Worm (Caenorhabditis elegans): Measurements from ENCODE around the gene C44B7.11.

Gene C44B7.11

DNA sequence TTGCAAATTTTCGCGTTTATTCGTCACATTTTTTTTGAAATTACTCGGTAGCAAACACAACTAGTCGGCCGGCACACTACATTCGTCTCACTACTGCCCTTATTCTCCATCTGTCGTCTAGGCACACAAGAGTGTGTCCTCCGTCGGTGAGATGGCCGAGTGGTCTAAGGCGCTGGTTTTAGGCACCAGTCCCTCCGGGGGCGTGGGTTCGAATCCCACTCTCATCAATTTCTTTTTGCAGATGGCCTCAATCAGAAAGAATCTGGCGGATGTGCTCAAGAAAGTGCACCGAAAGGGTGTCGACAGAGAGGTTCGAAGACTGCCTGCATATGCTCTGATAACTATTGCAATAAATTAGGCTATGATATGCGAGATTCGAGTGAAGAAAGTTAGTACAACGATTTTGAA, 44.3 kb downstream of the C44B7.11 start (continued):
- peak in 1 of 2 experiments; percentile 27 for TF ChIP-seq let-607 (tag; optimal IDR thresholded peaks at IDR 0.05)
- TF ChIP-seq athp-1 (tag; optimal IDR thresholded peaks at IDR 0.05), result peak; percentile 51
- 0 out of 2 replicates have a peak, but pooled peaks have one; percentile 7 for TF ChIP-seq lir-1 (GFP tag; conservative IDR thresholded peaks at IDR 0.05)
- TF ChIP-seq sdz-38 (tag; optimal IDR thresholded peaks at IDR 0.05), result no peak
- no peak for TF ChIP-seq Y53F4B.3 (GFP tag; IDR thresholded peaks at IDR 0.05)
- TF ChIP-seq Y67H2A.10 (GFP tag; conservative IDR thresholded peaks at IDR 0.05), result 0 out of 2 replicates have a peak, but pooled peaks have one; percentile 46
- peak; percentile 35 for TF ChIP-seq F57C9.4 (tag; optimal IDR thresholded peaks at IDR 0.05)
- peak; percentile 51 for TF ChIP-seq ztf-18 (tag; optimal IDR thresholded peaks at IDR 0.05)
- TF ChIP-seq T07F8.4 (tag; optimal IDR thresholded peaks at IDR 0.05), result no peak
- peak; percentile 62 for TF ChIP-seq hmg-1.2 (GFP tag; IDR thresholded peaks at IDR 0.05)
- peak; percentile 64 for TF ChIP-seq egrh-3 (GFP tag; IDR thresholded peaks at IDR 0.05)
- TF ChIP-seq ceh-40 (GFP tag; IDR thresholded peaks at IDR 0.05), result no peak
- peak; percentile 60 for TF ChIP-seq B0035.1 (tag; optimal IDR thresholded peaks at IDR 0.05)
- 0 out of 2 replicates have a peak, but pooled peaks have one; percentile 35 for TF ChIP-seq Y56A3A.18 (GFP tag; IDR thresholded peaks at IDR 0.05)
- TF ChIP-seq nfya-1 (tag; optimal IDR thresholded peaks at IDR 0.05; ENCODE audit: borderline replicate concordance, insufficient read depth), result no peak
- TF ChIP-seq hlh-26 (GFP tag; conservative IDR thresholded peaks at IDR 0.05), result no peak
- TF ChIP-seq F52B5.7 (tag; optimal IDR thresholded peaks at IDR 0.05), result peak; percentile 74
- no peak for TF ChIP-seq F57A8.1 (GFP tag; optimal IDR thresholded peaks at IDR 0.05)
- peak; percentile 56; the same call in 1 of the 2 replicates for TF ChIP-seq F33H1.4 (GFP tag; IDR thresholded peaks at IDR 0.05)
- TF ChIP-seq C17E4.6 (GFP tag; IDR thresholded peaks at IDR 0.05), result no peak
- no peak for TF ChIP-seq F55B11.4 (tag; optimal IDR thresholded peaks at IDR 0.05; ENCODE audit: borderline replicate concordance, insufficient read depth)
- no peak for TF ChIP-seq nhr-120 (GFP tag; IDR thresholded peaks at IDR 0.05)
- peak; percentile 83 for TF ChIP-seq pbrm-1 (GFP tag; IDR thresholded peaks at IDR 0.05)
- TF ChIP-seq B0261.1 (tag; optimal IDR thresholded peaks at IDR 0.05), result peak; percentile 78
- peak; percentile 48 for TF ChIP-seq lsl-1 (GFP tag; optimal IDR thresholded peaks at IDR 0.05)
- peak; percentile 77 for TF ChIP-seq B0336.3 (GFP tag; IDR thresholded peaks at IDR 0.05)
- TF ChIP-seq hlh-12 (tag; optimal IDR thresholded peaks at IDR 0.05), result no peak
- TF ChIP-seq chd-7 (tag; optimal IDR thresholded peaks at IDR 0.05), result peak; percentile 72
- no peak for TF ChIP-seq F22D6.2 (tag; optimal IDR thresholded peaks at IDR 0.05)
- no peak for TF ChIP-seq egl-18 (GFP tag; IDR thresholded peaks at IDR 0.05)
- peak; percentile 46; the same call in 1 of the 2 replicates for TF ChIP-seq D2030.7 (GFP tag; IDR thresholded peaks at IDR 0.05)
- peak; percentile 26; the same call in 1 of the 2 replicates for TF ChIP-seq ceh-100 (GFP tag; IDR thresholded peaks at IDR 0.05)
- TF ChIP-seq aptf-3 (GFP tag; IDR thresholded peaks at IDR 0.05), result no peak; the same call in 1 of the 2 replicates
- TF ChIP-seq xnd-1 (tag; optimal IDR thresholded peaks at IDR 0.05), result peak; percentile 2
- TF ChIP-seq let-526 (GFP tag; IDR thresholded peaks at IDR 0.05), result no peak
- no peak for TF ChIP-seq sea-2 (GFP tag; IDR thresholded peaks at IDR 0.05)
- peak; percentile 16 for TF ChIP-seq attf-5 (GFP tag; optimal IDR thresholded peaks at IDR 0.05)
- TF ChIP-seq snpc-4 (GFP tag; optimal IDR thresholded peaks at IDR 0.05), result peak; percentile 38
- peak; percentile 11 to 66 (median 39) for TF ChIP-seq snpc-4 (tag; optimal IDR thresholded peaks at IDR 0.05)
- TF ChIP-seq ccch-3 (GFP tag; optimal IDR thresholded peaks at IDR 0.05), result no peak
- peak; percentile 48 for TF ChIP-seq hrde-1 (tag; optimal IDR thresholded peaks at IDR 0.05; ENCODE audit: borderline replicate concordance)
- 0 out of 2 replicates have a peak, but pooled peaks have one; percentile 9 for TF ChIP-seq ekl-4 (GFP tag; IDR thresholded peaks at IDR 0.05)
- TF ChIP-seq nhr-80 (tag; optimal IDR thresholded peaks at IDR 0.05), result peak; percentile 25
- peak; percentile 68 for TF ChIP-seq madf-10 (tag; optimal IDR thresholded peaks at IDR 0.05)
- no peak for TF ChIP-seq atf-7 (tag; optimal IDR thresholded peaks at IDR 0.05)
- peak; percentile 49 for TF ChIP-seq tlf-1 (GFP tag; optimal IDR thresholded peaks at IDR 0.05)
- TF ChIP-seq unc-62 (GFP tag; optimal IDR thresholded peaks at IDR 0.05), result no peak
